Fruit fly (Drosophila melanogaster) whole organism, prepupa: ENCODE measurements around the gene Sil1.
A peak's percentile ranks its signal among the peaks of the same experiment; 100 is the strongest.

Experiments
- Blimp-1 ChIP-seq: fragments of 200-800 bp; sonication (Bioruptor generic); optimal IDR thresholded peaks from 3 replicates; lab custom pipeline; 2017; ENCODE audit warnings: missing biosample characterization, missing genetic modification characterization, mild to moderate bottlenecking, moderate library complexity, missing genetic modification reagents
- CG11294 ChIP-seq: fragments of 200-800 bp; sonication (Bioruptor generic); IDR thresholded peaks from 2 replicates; pipeline ENCODE4 v1.3.6; 2022; ENCODE audit warnings: missing biosample characterization, missing genetic modification characterization
- CG11902 ChIP-seq: fragments of 200-800 bp; sonication (Bioruptor generic); optimal IDR thresholded peaks from 3 replicates; lab custom pipeline; 2016; ENCODE audit warnings: missing biosample characterization, missing genetic modification characterization
- CG15336 ChIP-seq: fragments of 200-800 bp; sonication (Bioruptor generic); IDR thresholded peaks from 2 replicates; pipeline ENCODE4 v1.3.6; 2022; ENCODE audit warnings: missing biosample characterization, missing genetic modification characterization
- CG1621 ChIP-seq: fragments of 200-800 bp; sonication (Bioruptor generic); optimal IDR thresholded peaks from 3 replicates; lab custom pipeline; 2018; ENCODE audit warnings: missing biosample characterization, mild to moderate bottlenecking, missing genetic modification characterization
- CG16779 ChIP-seq: fragments of 200-800 bp; sonication (Bioruptor generic); optimal IDR thresholded peaks from 3 replicates; lab custom pipeline; 2017; ENCODE audit warnings: missing biosample characterization, mild to moderate bottlenecking, missing genetic modification characterization
- CG3032 ChIP-seq: fragments of 200-800 bp; optimal IDR thresholded peaks from 2 replicates; lab custom pipeline; 2019; ENCODE audit warnings: missing biosample characterization, mild to moderate bottlenecking, missing genetic modification characterization, moderate library complexity
- CG31627 ChIP-seq: fragments of 200-800 bp; sonication (Bioruptor generic); optimal IDR thresholded peaks from 3 replicates; lab custom pipeline; 2016; ENCODE audit warnings: missing biosample characterization, missing genetic modification characterization
- CG32006 ChIP-seq: fragments of 200-800 bp; sonication (Bioruptor generic); optimal IDR thresholded peaks from 3 replicates; lab custom pipeline; 2017; ENCODE audit warnings: missing biosample characterization, mild to moderate bottlenecking, missing genetic modification characterization
- CG34406 ChIP-seq: fragments of 200-800 bp; sonication (Bioruptor generic); optimal IDR thresholded peaks from 3 replicates; lab custom pipeline; 2016; ENCODE audit warnings: missing biosample characterization, missing genetic modification characterization
- CG3919 ChIP-seq: fragments of 200-800 bp; sonication (Bioruptor generic); optimal IDR thresholded peaks from 3 replicates; lab custom pipeline; 2016; ENCODE audit warnings: missing biosample characterization, missing genetic modification characterization
- CG4318 ChIP-seq: fragments of 200-800 bp; sonication (Bioruptor generic); optimal IDR thresholded peaks from 3 replicates; lab custom pipeline; 2017; ENCODE audit warnings: missing biosample characterization, mild to moderate bottlenecking, missing genetic modification characterization
- CG6163 ChIP-seq: fragments of 200-800 bp; sonication (Bioruptor generic); IDR thresholded peaks from 3 replicates; pipeline ENCODE4 v1.3.6; 2022; ENCODE audit warnings: missing biosample characterization, missing genetic modification characterization
- CG6276 ChIP-seq: fragments of 200-800 bp; sonication (Bioruptor generic); optimal IDR thresholded peaks from 2 replicates; lab custom pipeline; 2017; ENCODE audit warnings: missing biosample characterization, mild to moderate bottlenecking, missing genetic modification characterization
- CG6792 ChIP-seq: fragments of 200-800 bp; sonication (Bioruptor generic); optimal IDR thresholded peaks from 3 replicates; lab custom pipeline; 2016; ENCODE audit warnings: missing biosample characterization, missing genetic modification characterization
- CG6854 ChIP-seq: fragments of 200-800 bp; sonication (Bioruptor generic); optimal IDR thresholded peaks from 2 replicates; lab custom pipeline; 2017; ENCODE audit warnings: missing biosample characterization, mild to moderate bottlenecking, missing genetic modification characterization
- CG8119 ChIP-seq: fragments of 200-800 bp; sonication (Bioruptor generic); IDR thresholded peaks from 3 replicates; pipeline ENCODE4 v1.3.6; 2022; ENCODE audit warnings: missing biosample characterization, missing genetic modification characterization
- CG8632 ChIP-seq: fragments of 200-800 bp; sonication (Bioruptor generic); optimal IDR thresholded peaks from 3 replicates; lab custom pipeline; 2016; ENCODE audit warnings: missing biosample characterization, missing genetic modification characterization
- CG9139 ChIP-seq: fragments of 200-800 bp; sonication (Bioruptor generic); optimal IDR thresholded peaks from 3 replicates; lab custom pipeline; 2017; ENCODE audit warnings: missing biosample characterization, mild to moderate bottlenecking, missing genetic modification characterization
- Eip75B ChIP-seq: fragments of 200-800 bp; sonication (Bioruptor generic); optimal IDR thresholded peaks from 3 replicates; lab custom pipeline; 2016; ENCODE audit warnings: missing biosample characterization, missing genetic modification characterization
- Eip78C ChIP-seq: fragments of 200-800 bp; sonication (Bioruptor generic); peaks from one replicate; lab custom pipeline; 2016; ENCODE audit warnings: missing biosample characterization, missing genetic modification characterization
- Ets21C ChIP-seq: fragments of 200-800 bp; sonication (Bioruptor generic); optimal IDR thresholded peaks from 3 replicates; lab custom pipeline; 2016; ENCODE audit warnings: missing biosample characterization, missing genetic modification characterization
- Ets96B ChIP-seq: fragments of 200-800 bp; optimal IDR thresholded peaks from 2 replicates; lab custom pipeline; 2019; ENCODE audit warnings: missing biosample characterization, mild to moderate bottlenecking, missing genetic modification characterization, moderate library complexity
- Hr38 ChIP-seq: sonication (Bioruptor generic); optimal IDR thresholded peaks from 2 replicates; lab custom pipeline; 2016; ENCODE audit warnings: missing biosample characterization, missing genetic modification characterization
- Lpt ChIP-seq: fragments of 200-800 bp; sonication (Bioruptor generic); optimal IDR thresholded peaks from 3 replicates; lab custom pipeline; 2016; ENCODE audit warnings: missing biosample characterization, missing genetic modification characterization
- OdsH ChIP-seq: fragments of 200-800 bp; sonication (Bioruptor generic); optimal IDR thresholded peaks from 3 replicates; lab custom pipeline; 2016; ENCODE audit warnings: missing biosample characterization, missing genetic modification characterization
- Smox ChIP-seq: fragments of 200-800 bp; sonication (Bioruptor generic); optimal IDR thresholded peaks from 3 replicates; lab custom pipeline; 2016; ENCODE audit warnings: missing biosample characterization, missing genetic modification characterization
- Sox14 ChIP-seq: fragments of 200-800 bp; sonication (Bioruptor generic); optimal IDR thresholded peaks from 3 replicates; lab custom pipeline; 2016; ENCODE audit warnings: missing biosample characterization, missing genetic modification characterization
- Sox15 ChIP-seq: fragments of 200-800 bp; sonication (Bioruptor generic); optimal IDR thresholded peaks from 3 replicates; lab custom pipeline; 2016; ENCODE audit warnings: missing biosample characterization, missing genetic modification characterization
- achi ChIP-seq: fragments of 200-800 bp; sonication (Bioruptor generic); optimal IDR thresholded peaks from 3 replicates; lab custom pipeline; 2016; ENCODE audit warnings: missing biosample characterization, missing genetic modification characterization
- cyc ChIP-seq: fragments of 200-800 bp; sonication (Bioruptor generic); optimal IDR thresholded peaks from 3 replicates; lab custom pipeline; 2016; ENCODE audit warnings: missing biosample characterization, missing genetic modification characterization
- dac ChIP-seq: fragments of 200-800 bp; sonication (Bioruptor generic); optimal IDR thresholded peaks from 2 replicates; lab custom pipeline; 2017; ENCODE audit warnings: missing biosample characterization, mild to moderate bottlenecking, missing genetic modification characterization
- dsx ChIP-seq: fragments of 200-800 bp; optimal IDR thresholded peaks from 3 replicates; lab custom pipeline; 2019; ENCODE audit warnings: missing biosample characterization, mild to moderate bottlenecking, missing genetic modification characterization, moderate library complexity; ENCODE audit not compliant: poor library complexity, severe bottlenecking
- eg ChIP-seq: fragments of 200-800 bp; sonication (Bioruptor generic); IDR thresholded peaks from 3 replicates; pipeline ENCODE4 v1.3.6; 2022; ENCODE audit warnings: missing biosample characterization, missing genetic modification characterization
- esn ChIP-seq: fragments of 200-800 bp; sonication (Bioruptor generic); optimal IDR thresholded peaks from 2 replicates; lab custom pipeline; 2016; ENCODE audit warnings: missing biosample characterization, mild to moderate bottlenecking, missing genetic modification characterization, moderate library complexity
- fkh ChIP-seq: fragments of 200-800 bp; sonication (Bioruptor generic); optimal IDR thresholded peaks from 3 replicates; lab custom pipeline; 2017; ENCODE audit warnings: missing biosample characterization, mild to moderate bottlenecking, missing genetic modification characterization, moderate library complexity
- lz ChIP-seq: fragments of 200-800 bp; sonication (Bioruptor generic); optimal IDR thresholded peaks from 3 replicates; lab custom pipeline; 2016; ENCODE audit warnings: missing biosample characterization, missing genetic modification characterization
- net ChIP-seq: fragments of 200-800 bp; sonication (Bioruptor generic); optimal IDR thresholded peaks from 3 replicates; lab custom pipeline; 2016; ENCODE audit warnings: missing biosample characterization, missing genetic modification characterization
- salr ChIP-seq, 2 experiments: fragments of 200-800 bp; sonication (Bioruptor generic); optimal IDR thresholded peaks; 3 replicates each; lab custom pipeline; 2016 to 2018; ENCODE audit warnings: missing biosample characterization in 2 of 2, missing genetic modification characterization in 2 of 2, mild to moderate bottlenecking in 1 of 2
- spab ChIP-seq: fragments of 200-800 bp; sonication (Bioruptor generic); optimal IDR thresholded peaks from 2 replicates; lab custom pipeline; 2017; ENCODE audit warnings: missing biosample characterization, mild to moderate bottlenecking, missing genetic modification characterization, missing genetic modification reagents
- ss ChIP-seq, 2 experiments: fragments of 200-800 bp; sonication (Bioruptor generic); optimal IDR thresholded peaks; 2 replicates in 1 of 2; 3 replicates in 1 of 2; lab custom pipeline; 2017 to 2018; ENCODE audit warnings: mild to moderate bottlenecking in 2 of 2, missing biosample characterization in 2 of 2, missing genetic modification characterization in 2 of 2, moderate library complexity in 1 of 2
- svp ChIP-seq: fragments of 200-800 bp; sonication (Bioruptor generic); peaks from one replicate; lab custom pipeline; 2016; ENCODE audit warnings: missing biosample characterization, missing genetic modification characterization
- topi ChIP-seq: fragments of 200-800 bp; sonication (Bioruptor generic); optimal IDR thresholded peaks from 3 replicates; lab custom pipeline; 2016; ENCODE audit warnings: missing biosample characterization, missing genetic modification characterization
- vri ChIP-seq: fragments of 200-800 bp; sonication (Bioruptor generic); optimal IDR thresholded peaks from 3 replicates; lab custom pipeline; 2016; ENCODE audit warnings: missing biosample characterization, mild to moderate bottlenecking, missing genetic modification characterization

Gene Sil1

DNA sequence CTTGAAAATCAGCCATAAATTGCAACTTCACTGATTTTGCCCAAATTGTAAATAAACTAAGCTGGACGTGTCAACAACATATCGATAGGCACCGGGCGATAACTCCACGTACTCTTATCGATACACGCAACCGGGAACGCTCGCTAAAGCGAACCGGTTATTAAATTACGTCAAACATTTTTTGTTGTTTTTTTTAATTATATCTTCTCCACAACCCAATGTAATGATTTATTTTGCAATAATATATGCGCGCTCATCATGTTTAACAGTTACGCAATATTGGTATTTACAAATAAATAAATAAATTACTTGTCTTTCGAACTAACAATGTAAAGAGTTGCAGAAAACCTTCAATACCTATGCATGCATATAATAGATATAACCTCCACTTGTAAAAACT, 20.2 kb downstream of the Sil1 start, which contains the start of gene Saysd1:
TSS of gene Saysd1 (minus strand) at position 66 of the 400 bp plus-strand sequence.
- TF ChIP-seq Blimp-1 (GFP tag; lab: Kevin White, UChicago) (no peak), OdsH (no peak), vri (peak; percentile 60), CG32006 (GFP tag; lab: Kevin White, UChicago) (no peak), CG3919 (peak; percentile 53), CG3032 (no peak), Sox15 (GFP tag; lab: Kevin White, UChicago) (no peak), Eip78C (GFP tag; lab: Kevin White, UChicago) (no peak), dsx (GFP tag; lab: Kevin White, UChicago) (peak; percentile 33), CG15336 (GFP tag; lab: Robert Waterston, UW) (no peak), CG31627 (GFP tag; lab: Kevin White, UChicago) (no peak), net (GFP tag; lab: Kevin White, UChicago) (no peak), Smox (no peak), achi (GFP tag; lab: Kevin White, UChicago) (peak; percentile 50), CG6163 (GFP tag; lab: Robert Waterston, UW) (no peak), Lpt (GFP tag; lab: Kevin White, UChicago) (no peak), Eip75B (GFP tag; lab: Kevin White, UChicago) (no peak), CG6276 (no peak), Ets21C (no peak), topi (no peak), esn (GFP tag; lab: Kevin White, UChicago) (peak; percentile 28), cyc (GFP tag; lab: Kevin White, UChicago) (peak; percentile 44), CG11294 (GFP tag; lab: Robert Waterston, UW) (no peak), Hr38 (GFP tag; lab: Kevin White, UChicago) (no peak), fkh (GFP tag; lab: Kevin White, UChicago) (peak; percentile 97), lz (GFP tag; lab: Kevin White, UChicago) (no peak), Ets96B (tag; lab: Kevin White, UChicago) (no peak)

DNA sequence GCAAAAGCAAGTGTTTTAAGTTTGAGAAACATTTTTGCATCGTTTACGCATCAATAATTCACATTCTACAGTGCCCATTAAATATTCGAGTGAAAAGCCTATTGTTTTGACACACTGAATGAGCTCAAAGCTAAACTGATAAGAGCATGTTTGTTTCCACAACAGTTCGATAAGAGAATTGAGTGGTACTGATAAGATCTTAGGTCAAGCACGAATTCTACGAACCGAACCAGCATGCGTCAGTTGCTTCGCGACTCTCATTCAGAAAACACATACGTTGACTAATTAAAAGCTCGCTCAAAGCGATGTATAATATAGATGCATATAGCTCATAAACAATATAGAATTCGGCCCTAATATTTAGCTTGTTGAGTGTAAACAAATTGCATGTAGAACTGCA, 26.1 kb downstream of the Sil1 start:
- TF ChIP-seq CG4318 (no peak), svp (GFP tag; lab: Kevin White, UChicago) (peak; percentile 88)

DNA sequence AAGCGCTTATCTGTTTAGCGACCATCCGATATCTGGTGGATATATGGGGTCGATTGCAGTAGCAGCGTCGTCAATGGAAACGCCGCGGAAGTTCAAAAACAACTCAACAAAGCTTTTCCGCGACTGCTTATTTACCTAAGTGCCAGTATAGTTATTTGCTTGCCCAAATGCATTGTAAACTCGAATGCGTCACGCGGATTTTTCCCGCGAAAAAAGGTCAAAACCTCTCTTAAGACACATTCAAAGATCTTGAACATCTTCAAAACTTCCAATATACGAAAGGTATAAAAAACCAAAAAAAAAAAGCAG, 26.6 kb downstream of the Sil1 start:
- no peak for TF ChIP-seq Hr38 (GFP tag; lab: Kevin White, UChicago)
- peak; percentile 40 for TF ChIP-seq Eip78C (GFP tag; lab: Kevin White, UChicago)

DNA sequence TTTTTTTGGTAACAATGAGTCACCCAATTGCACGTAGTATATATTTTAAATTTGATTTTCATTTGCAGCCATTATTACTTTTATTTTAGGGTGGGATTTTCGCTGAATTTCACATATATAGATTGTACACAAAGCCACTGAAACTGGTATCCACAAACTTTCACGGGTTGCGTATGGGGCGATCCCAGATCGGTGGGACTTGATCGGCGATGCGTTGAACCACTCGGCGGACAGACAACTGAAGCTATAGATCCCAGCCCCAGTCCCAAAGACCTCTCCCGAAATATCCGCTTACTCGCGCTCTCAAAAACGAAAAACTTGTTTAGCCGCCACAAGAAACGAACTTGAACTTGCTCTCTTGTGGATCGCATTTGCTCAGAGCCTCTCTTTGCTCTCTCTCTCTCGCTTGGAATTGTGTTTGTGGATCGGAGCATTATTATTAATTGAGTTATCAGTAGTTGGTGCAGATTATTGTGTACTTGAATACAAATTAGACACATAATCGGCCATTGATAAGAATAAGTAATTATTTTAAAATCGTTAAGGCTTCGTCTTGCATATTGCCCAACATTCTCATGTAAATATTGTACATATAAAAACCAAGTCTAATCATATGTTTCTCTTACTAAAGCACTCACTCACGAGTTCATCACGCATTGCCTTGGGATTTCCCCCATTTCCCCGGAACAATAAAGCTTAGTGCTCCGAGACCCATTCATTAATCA, 27.1 kb downstream of the Sil1 start, which contains the start of gene Cad96Ca:
TSS of gene Cad96Ca (minus strand) at position 242 of the 725 bp plus-strand sequence.
- TF ChIP-seq CG8119 (GFP tag; lab: Robert Waterston, UW) (no peak), dac (GFP tag; lab: Kevin White, UChicago) (no peak), CG15336 (GFP tag; lab: Robert Waterston, UW) (no peak), eg (GFP tag; lab: Robert Waterston, UW) (peak; percentile 39; the same call in 1 of the 3 replicates), ss (GFP tag; optimal IDR thresholded peaks at IDR 0.05; lab: Kevin White, UChicago) (peak; percentile 9 to 44), CG8632 (GFP tag; lab: Kevin White, UChicago) (no peak), CG1621 (peak; percentile 35), CG4318 (no peak), CG11902 (GFP tag; lab: Kevin White, UChicago) (no peak), CG16779 (no peak), CG31627 (GFP tag; lab: Kevin White, UChicago) (no peak), CG34406 (no peak), esn (GFP tag; lab: Kevin White, UChicago) (no peak), CG6163 (GFP tag; lab: Robert Waterston, UW) (0 out of 3 replicates have a peak, but pooled peaks have one; percentile 15), Smox (no peak), net (GFP tag; lab: Kevin White, UChicago) (no peak), Sox14 (no peak), spab (GFP tag; lab: Kevin White, UChicago) (no peak), Ets96B (tag; lab: Kevin White, UChicago) (no peak), dsx (GFP tag; lab: Kevin White, UChicago) (peak; percentile 23), CG6854 (GFP tag; lab: Kevin White, UChicago) (peak; percentile 41), salr (GFP tag; optimal IDR thresholded peaks at IDR 0.05; lab: Kevin White, UChicago) (no peak), Ets21C (no peak), topi (no peak), CG6792 (GFP tag; lab: Kevin White, UChicago) (no peak), OdsH (no peak), Eip75B (GFP tag; lab: Kevin White, UChicago) (no peak), CG3032 (no peak), CG9139 (GFP tag; lab: Kevin White, UChicago) (peak; percentile 1)
